Worm (Caenorhabditis elegans) whole organism, young adult: ENCODE results near the gene srr-3.

Experiments used
- F37B4.10 ChIP-seq: fragments of 200-800 bp; sonication (Bioruptor generic); IDR thresholded peaks from 2 replicates; pipeline ENCODE4 v1.3.6; 2022; ENCODE audit warnings: missing genetic modification characterization, missing compliant biosample characterization
- F57A8.1 ChIP-seq: fragments of 200-800 bp; sonication (Bioruptor generic); optimal IDR thresholded peaks from 2 replicates; lab custom pipeline; 2018; ENCODE audit warnings: mild to moderate bottlenecking, missing genetic modification characterization, moderate library complexity, missing compliant biosample characterization
- K12H6.12 ChIP-seq: fragments of 200-800 bp; sonication (Bioruptor generic); optimal IDR thresholded peaks from 2 replicates; lab custom pipeline; 2018; ENCODE audit warnings: mild to moderate bottlenecking, missing genetic modification characterization, missing compliant biosample characterization
- Y95B8A.8 ChIP-seq: fragments of 200-800 bp; sonication (Bioruptor generic); IDR thresholded peaks from 2 replicates; pipeline ENCODE4 v1.3.6; 2022; ENCODE audit warnings: missing genetic modification reagents, missing genetic modification characterization, missing compliant biosample characterization
- aptf-2 ChIP-seq: fragments of 200-800 bp; sonication (Bioruptor generic); conservative IDR thresholded peaks from 2 replicates; pipeline ENCODE4 v1.3.6; 2022; ENCODE audit warnings: missing genetic modification reagents, missing genetic modification characterization, missing compliant biosample characterization
- attf-6 ChIP-seq: fragments of 200-800 bp; sonication (Bioruptor generic); IDR thresholded peaks from 2 replicates; pipeline ENCODE4 v1.3.6; 2022; ENCODE audit warnings: missing genetic modification reagents, missing genetic modification characterization, missing compliant biosample characterization
- bed-2 ChIP-seq: fragments of 200-800 bp; sonication (Bioruptor generic); IDR thresholded peaks from 2 replicates; pipeline ENCODE4 v1.3.6; 2022; ENCODE audit warnings: missing genetic modification reagents, missing genetic modification characterization, missing compliant biosample characterization
- ceh-79 ChIP-seq: sonication (generic microtip); optimal IDR thresholded peaks from 2 replicates; lab custom pipeline; 2017; ENCODE audit warnings: mild to moderate bottlenecking, missing genetic modification characterization, missing compliant biosample characterization
- chd-7 ChIP-seq: sonication (generic microtip); optimal IDR thresholded peaks from 2 replicates; lab custom pipeline; 2016; ENCODE audit warnings: mild to moderate bottlenecking, missing genetic modification characterization, moderate library complexity, missing compliant biosample characterization
- dox-1 ChIP-seq: fragments of 200-800 bp; sonication (Bioruptor generic); IDR thresholded peaks from 2 replicates; pipeline ENCODE4 v1.3.6; 2022; ENCODE audit warnings: missing genetic modification reagents, missing genetic modification characterization, missing compliant biosample characterization
- efl-1 ChIP-seq: fragments of 150-350 bp; optimal IDR thresholded peaks from 2 replicates; lab custom pipeline; 2014; ENCODE audit warnings: missing biosample characterization, missing genetic modification reagents, missing genetic modification characterization
- egrh-3 ChIP-seq: fragments of 200-800 bp; sonication (Bioruptor generic); IDR thresholded peaks from 2 replicates; pipeline ENCODE4 v1.3.6; 2022; ENCODE audit warnings: missing genetic modification reagents, missing genetic modification characterization, missing compliant biosample characterization
- ekl-4 ChIP-seq: fragments of 200-800 bp; sonication (Bioruptor generic); IDR thresholded peaks from 2 replicates; pipeline ENCODE4 v1.3.6; 2022; ENCODE audit warnings: missing genetic modification reagents, missing genetic modification characterization, missing compliant biosample characterization
- gei-17 ChIP-seq: fragments of 200-800 bp; sonication (Bioruptor generic); optimal IDR thresholded peaks from 2 replicates; lab custom pipeline; 2018; ENCODE audit warnings: mild to moderate bottlenecking, missing genetic modification characterization, missing compliant biosample characterization
- hmg-1.2 ChIP-seq: fragments of 200-800 bp; sonication (Bioruptor generic); IDR thresholded peaks from 2 replicates; pipeline ENCODE4 v1.3.6; 2022; ENCODE audit warnings: missing genetic modification reagents, missing genetic modification characterization, missing compliant biosample characterization
- hsf-1 ChIP-seq: fragments of 200-800 bp; sonication (Bioruptor generic); IDR thresholded peaks from 2 replicates; pipeline ENCODE4 v1.3.6; 2022; ENCODE audit warnings: missing genetic modification reagents, missing genetic modification characterization, missing compliant biosample characterization
- lin-54 ChIP-seq: fragments of 200-800 bp; sonication (Bioruptor generic); optimal IDR thresholded peaks from 2 replicates; lab custom pipeline; 2018; ENCODE audit warnings: mild to moderate bottlenecking, missing genetic modification characterization, missing compliant biosample characterization
- lir-1 ChIP-seq: fragments of 200-800 bp; sonication (Bioruptor generic); conservative IDR thresholded peaks from 2 replicates; pipeline ENCODE4 v1.3.6; 2022; ENCODE audit warnings: missing genetic modification reagents, missing genetic modification characterization, missing compliant biosample characterization
- madf-6 ChIP-seq: fragments of 200-800 bp; sonication (Bioruptor generic); IDR thresholded peaks from 2 replicates; pipeline ENCODE4 v1.3.6; 2022; ENCODE audit warnings: missing genetic modification reagents, missing genetic modification characterization, missing compliant biosample characterization
- mes-4 ChIP-seq: sonication (generic microtip); optimal IDR thresholded peaks from 2 replicates; lab custom pipeline; 2016; ENCODE audit warnings: missing genotype, missing genetic modification characterization, missing compliant biosample characterization
- mxl-1 ChIP-seq: sonication (generic microtip); optimal IDR thresholded peaks from 2 replicates; lab custom pipeline; 2016; ENCODE audit warnings: missing genetic modification characterization, missing compliant biosample characterization
- nfya-1 ChIP-seq: sonication (generic microtip); optimal IDR thresholded peaks from 2 replicates; lab custom pipeline; 2017; ENCODE audit warnings: antibody characterized with exemption, missing compliant biosample characterization, missing genetic modification characterization, borderline replicate concordance; ENCODE audit not compliant: insufficient read depth
- nfya-2 ChIP-seq: fragments of 200-800 bp; sonication (Bioruptor generic); IDR thresholded peaks from 2 replicates; pipeline ENCODE4 v1.3.6; 2022; ENCODE audit warnings: missing genetic modification reagents, missing genetic modification characterization, missing compliant biosample characterization
- pbrm-1 ChIP-seq: fragments of 200-800 bp; sonication (Bioruptor generic); IDR thresholded peaks from 2 replicates; pipeline ENCODE4 v1.3.6; 2022; ENCODE audit warnings: missing genetic modification reagents, missing genetic modification characterization, missing compliant biosample characterization
- sdz-38 ChIP-seq: sonication (generic microtip); optimal IDR thresholded peaks from 2 replicates; lab custom pipeline; 2016; ENCODE audit warnings: missing genotype, missing genetic modification characterization, missing compliant biosample characterization
- sea-2 ChIP-seq: fragments of 200-800 bp; sonication (Bioruptor generic); IDR thresholded peaks from 2 replicates; pipeline ENCODE4 v1.3.6; 2022; ENCODE audit warnings: missing genetic modification characterization, missing compliant biosample characterization
- snpc-4 ChIP-seq, 5 experiments: fragments of 150-350 bp in 1 of 5; sonication (generic microtip) in 4 of 5; optimal IDR thresholded peaks; 2 replicates each; lab custom pipeline; 2014 to 2018; ENCODE audit warnings: missing genetic modification characterization in 5 of 5, missing biosample characterization in 3 of 5, antibody characterized with exemption in 2 of 5, mild to moderate bottlenecking in 2 of 5, missing compliant biosample characterization in 2 of 5, missing genotype in 2 of 5, moderate library complexity in 2 of 5, missing genetic modification reagents in 1 of 5
- tbp1 ChIP-seq: fragments of 200-800 bp; sonication (Bioruptor generic); optimal IDR thresholded peaks from 2 replicates; lab custom pipeline; 2018; ENCODE audit warnings: mild to moderate bottlenecking, missing genetic modification characterization, missing compliant biosample characterization
- tbx-9 ChIP-seq: sonication (generic microtip); optimal IDR thresholded peaks from 2 replicates; lab custom pipeline; 2016; ENCODE audit warnings: borderline replicate concordance, missing genetic modification characterization, inconsistent platforms, missing compliant biosample characterization
- zim-3 ChIP-seq: sonication (generic microtip); optimal IDR thresholded peaks from 2 replicates; lab custom pipeline; 2017; ENCODE audit warnings: mild to moderate bottlenecking, missing genetic modification characterization, moderate library complexity, missing compliant biosample characterization
- ztf-25 ChIP-seq: fragments of 200-800 bp; sonication (Bioruptor generic); IDR thresholded peaks from 2 replicates; pipeline ENCODE4 v1.3.6; 2022; ENCODE audit warnings: missing genetic modification reagents, missing genetic modification characterization, missing compliant biosample characterization
- ztf-26 ChIP-seq: sonication (generic microtip); optimal IDR thresholded peaks from 2 replicates; lab custom pipeline; 2017; ENCODE audit warnings: missing genetic modification characterization, missing compliant biosample characterization

srr-3 gene

DNA sequence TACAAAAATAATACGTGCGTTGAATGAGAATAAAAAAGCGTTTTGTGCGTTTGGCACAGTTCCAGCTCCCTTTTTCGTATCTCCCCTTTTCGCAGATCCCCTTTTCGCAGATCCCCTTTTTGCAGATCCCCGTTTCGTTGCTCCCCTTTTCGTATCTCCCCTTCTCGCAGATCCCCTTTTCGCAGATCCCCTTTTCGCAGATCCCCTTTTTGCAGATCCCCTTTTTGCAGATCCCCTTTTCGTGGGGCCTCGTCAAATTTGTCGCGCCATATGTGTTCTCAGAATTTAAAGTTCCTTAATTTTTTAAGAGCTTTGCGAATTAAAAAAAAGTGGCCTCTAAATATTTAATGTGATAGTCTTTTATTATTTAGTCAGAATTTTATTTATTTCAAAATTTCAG, 44.4 kb upstream of the srr-3 start, which contains the start of gene Y32B12B.4 (continued):
- TF ChIP-seq nfya-2: no peak
- TF ChIP-seq ekl-4 (GFP tag; lab: Robert Waterston, UW): no peak
- TF ChIP-seq lir-1 (GFP tag; lab: Robert Waterston, UW): no peak
- no peak for TF ChIP-seq nfya-1 (tag; lab: Kevin White, UChicago)

DNA sequence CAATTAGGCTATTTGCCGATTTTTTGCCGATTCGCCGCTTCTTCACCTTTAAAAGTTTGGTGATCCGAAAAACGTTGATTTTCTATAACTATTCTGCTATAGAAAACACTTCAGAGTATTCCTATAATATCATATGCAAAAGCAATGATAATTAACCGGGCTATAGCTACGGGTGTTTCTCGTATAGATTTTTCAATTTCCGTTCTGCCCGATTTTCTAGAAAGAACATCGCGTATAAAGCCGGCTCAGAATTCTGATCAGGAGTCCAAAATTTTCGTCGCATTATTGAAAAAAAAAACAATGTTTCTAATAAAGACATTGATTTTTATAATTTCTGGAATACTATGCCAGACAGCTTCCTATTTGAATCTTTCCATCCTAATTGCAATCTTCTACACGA, 42.1 kb upstream of the srr-3 start, which contains the start of gene srbc-65:
Gene srbc-65 (plus strand): TSS at position 301 of the 400 bp plus-strand sequence.
- TF ChIP-seq lin-54 (GFP tag; lab: Kevin White, UChicago) (no peak), tbx-9 (tag; lab: Kevin White, UChicago) (no peak), Y95B8A.8 (GFP tag; lab: Robert Waterston, UW) (no peak), tbp1 (GFP tag; lab: Kevin White, UChicago) (no peak), zim-3 (tag; lab: Kevin White, UChicago) (no peak), ztf-25 (GFP tag; lab: Robert Waterston, UW) (no peak), bed-2 (GFP tag; lab: Robert Waterston, UW) (no peak), ceh-79 (no peak)

DNA sequence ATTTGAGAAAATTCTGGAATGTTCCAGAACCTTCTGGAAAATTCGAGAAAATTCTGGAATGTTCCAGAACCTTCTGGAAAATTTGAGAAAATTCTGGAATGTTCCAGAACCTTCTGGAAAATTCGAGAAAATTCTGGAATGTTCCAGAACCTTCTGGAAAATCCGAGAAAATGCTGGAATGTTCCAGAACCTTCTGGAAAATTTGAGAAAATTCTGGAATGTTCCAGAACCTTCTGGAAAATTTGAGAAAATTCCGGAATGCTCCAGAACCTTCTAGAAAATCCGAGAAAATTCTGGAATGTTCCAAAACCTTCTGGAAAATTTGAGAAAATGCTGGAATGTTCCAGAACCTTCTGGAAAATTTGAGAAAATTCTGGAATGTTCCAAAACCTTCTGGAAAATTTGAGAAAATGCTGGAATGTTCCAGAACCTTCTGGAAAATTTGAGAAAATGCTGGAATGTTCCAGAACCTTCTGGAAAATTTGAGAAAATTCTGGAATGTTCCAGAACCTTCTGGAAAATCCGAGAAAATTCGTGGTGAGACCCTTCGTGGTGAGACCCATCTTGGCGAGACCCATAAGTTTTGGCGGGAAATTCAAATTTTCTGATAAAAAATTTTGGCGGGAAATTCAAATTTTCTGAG, 39.6 kb upstream of the srr-3 start:
- peak; percentile 13 for TF ChIP-seq egrh-3
- peak; percentile 30; the same call in 1 of the 2 replicates for TF ChIP-seq madf-6 (GFP tag; lab: Robert Waterston, UW)
- 0 out of 2 replicates have a peak, but pooled peaks have one; percentile 13 for TF ChIP-seq pbrm-1
- TF ChIP-seq dox-1 (GFP tag; lab: Robert Waterston, UW): peak; percentile 74
- TF ChIP-seq hsf-1 (GFP tag; lab: Robert Waterston, UW): peak; percentile 96

DNA sequence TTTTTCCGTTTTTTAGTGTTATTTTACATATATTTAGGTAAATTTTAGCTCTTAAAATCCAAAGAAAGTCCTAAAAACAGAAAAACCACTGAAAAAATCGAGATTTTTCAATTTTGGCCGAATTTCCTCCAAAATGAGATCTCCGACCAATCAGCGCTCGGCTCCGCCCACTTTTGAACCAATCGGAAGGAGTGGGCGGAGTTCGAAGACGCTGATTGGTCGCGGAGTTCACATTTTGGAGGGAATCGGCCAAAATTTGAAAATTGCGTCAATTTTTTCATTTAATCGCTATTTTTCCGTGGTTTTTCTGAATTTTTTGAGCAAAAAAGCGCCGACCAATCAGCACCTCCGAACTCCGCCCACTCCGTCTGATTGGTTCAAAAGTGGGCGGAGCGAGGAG, 32.1 kb upstream of the srr-3 start:
- TF ChIP-seq ztf-26 (tag; lab: Kevin White, UChicago): no peak
- no peak for TF ChIP-seq sea-2
- TF ChIP-seq snpc-4 (GFP tag; optimal IDR thresholded peaks at IDR 0.05; lab: Kevin White, UChicago): no peak
- no peak for TF ChIP-seq snpc-4 (tag; optimal IDR thresholded peaks at IDR 0.05; lab: Kevin White, UChicago)
- no peak for TF ChIP-seq lin-54 (GFP tag; lab: Kevin White, UChicago)
- TF ChIP-seq gei-17 (GFP tag; lab: Kevin White, UChicago): no peak
- TF ChIP-seq chd-7 (tag; lab: Kevin White, UChicago): no peak
- TF ChIP-seq aptf-2: no peak
- no peak for TF ChIP-seq efl-1 (GFP tag; lab: Kevin White, UChicago)
- no peak for TF ChIP-seq mxl-1 (tag; lab: Kevin White, UChicago)
- TF ChIP-seq bed-2 (GFP tag; lab: Robert Waterston, UW): no peak
- TF ChIP-seq hmg-1.2 (GFP tag; lab: Robert Waterston, UW): no peak
- TF ChIP-seq F37B4.10 (GFP tag; lab: Robert Waterston, UW): no peak
- no peak for TF ChIP-seq attf-6 (GFP tag; lab: Robert Waterston, UW)
- TF ChIP-seq ztf-25 (GFP tag; lab: Robert Waterston, UW): no peak
- no peak for TF ChIP-seq F57A8.1
- no peak for TF ChIP-seq K12H6.12 (tag; lab: Kevin White, UChicago)
- TF ChIP-seq mes-4 (tag; lab: Kevin White, UChicago): no peak
- no peak for TF ChIP-seq sdz-38 (tag; lab: Kevin White, UChicago)
- TF ChIP-seq, all 124 proteins: peak for 0
